Worm (Caenorhabditis elegans) whole organism, dauer: ENCODE measurements around the gene clec-142.

Experiments
- unc-62 ChIP-seq: sonication (generic microtip); optimal IDR thresholded peaks from 2 replicates; lab custom pipeline; 2017; ENCODE audit warnings: missing biosample characterization, missing genetic modification reagents, missing genetic modification characterization

clec-142 gene

DNA sequence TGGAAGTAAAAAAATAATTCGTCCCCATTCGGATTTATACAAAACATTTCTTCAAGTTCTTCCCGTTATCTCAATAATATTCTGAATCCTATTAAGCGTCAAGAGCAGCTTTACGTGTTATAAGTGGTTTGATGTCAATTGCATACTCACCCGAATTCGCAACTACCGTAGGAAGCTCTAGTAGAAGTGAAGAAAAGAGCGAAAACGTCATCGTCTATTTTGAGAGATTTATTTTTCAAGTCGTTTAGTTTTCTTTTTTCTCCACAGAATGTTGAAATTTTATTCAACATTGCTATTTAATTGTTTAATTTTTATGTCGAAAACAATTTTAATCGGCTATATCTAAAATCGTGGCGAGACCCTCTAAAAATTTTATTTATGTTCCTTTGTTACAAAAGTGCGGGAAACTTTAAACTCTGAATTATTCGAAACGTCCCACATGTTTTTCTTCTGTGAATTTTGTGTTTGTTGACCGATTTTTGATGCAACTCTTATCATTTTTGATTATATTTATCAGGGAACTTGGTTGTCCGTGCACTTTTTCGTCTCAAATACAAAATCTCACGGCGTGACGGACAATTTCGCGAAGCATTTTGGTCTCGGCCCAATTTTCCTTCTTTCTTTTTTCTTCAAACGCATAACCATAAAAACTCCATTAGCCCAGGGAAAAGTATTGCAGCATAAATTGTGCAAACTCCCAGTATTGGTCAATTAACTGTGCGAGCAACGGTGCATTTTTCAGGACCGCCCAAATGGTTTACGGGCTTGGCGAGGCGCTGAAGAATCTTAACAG, 8.4 kb upstream of the clec-142 start, which contains the start of gene tdc-1:
tdc-1 (plus strand) TSS at position 743 of the 793 bp plus-strand sequence.
- no peak for TF ChIP-seq unc-62 (GFP tag; lab: Kevin White, UChicago)

ce11 chrII:8273060-8273459, 5.4 kb upstream of the clec-142 start:
- no peak for TF ChIP-seq unc-62 (GFP tag; lab: Kevin White, UChicago)

- TF ChIP-seq unc-62 (GFP tag; lab: Kevin White, UChicago), result no peak
Measured at ce11 chrII:8276057-8276456, 2.4 kb upstream of the clec-142 start, which contains the start of the genes gei-14 and slc-25A32. Gene gei-14 (minus strand): TSS chrII:8276231. Gene slc-25A32 (plus strand): TSS chrII:8276298.

ce11 chrII:8283158-8283717, 4.8 kb downstream of the clec-142 start, which contains the start of the genes nst-1 and cct-4:
Gene nst-1 (minus strand): TSS chrII:8283208.
Gene cct-4 (plus strand): TSS chrII:8283667.
- TF ChIP-seq unc-62 (GFP tag; lab: Kevin White, UChicago), result no peak

DNA sequence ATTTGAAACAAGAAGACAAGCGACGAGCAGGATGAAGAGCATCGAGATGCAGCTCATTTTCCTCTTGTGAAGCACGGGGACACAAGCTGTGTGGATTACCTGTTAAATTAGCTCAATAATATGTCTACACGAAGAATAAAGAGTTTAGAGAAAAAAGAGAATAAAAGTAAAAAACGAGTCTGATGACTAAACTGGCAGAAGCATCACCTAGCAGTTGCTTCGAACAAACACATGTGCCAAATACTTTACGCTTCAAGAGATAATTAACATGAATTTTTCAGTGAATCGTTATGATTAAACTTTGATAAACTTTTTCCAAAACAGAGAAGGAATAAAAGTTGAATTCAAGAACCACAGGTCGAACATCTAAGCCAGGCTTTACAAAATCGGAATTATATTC, 16.8 kb downstream of the clec-142 start, which contains the start of gene nlp-55:
nlp-55 (minus strand) TSS at position 101 of the 400 bp plus-strand sequence.
- TF ChIP-seq unc-62 (GFP tag; lab: Kevin White, UChicago), result no peak

- no peak for TF ChIP-seq unc-62 (GFP tag; lab: Kevin White, UChicago)
Measured at ce11 chrII:8308314-8308713, 29.8 kb downstream of the clec-142 start.

DNA sequence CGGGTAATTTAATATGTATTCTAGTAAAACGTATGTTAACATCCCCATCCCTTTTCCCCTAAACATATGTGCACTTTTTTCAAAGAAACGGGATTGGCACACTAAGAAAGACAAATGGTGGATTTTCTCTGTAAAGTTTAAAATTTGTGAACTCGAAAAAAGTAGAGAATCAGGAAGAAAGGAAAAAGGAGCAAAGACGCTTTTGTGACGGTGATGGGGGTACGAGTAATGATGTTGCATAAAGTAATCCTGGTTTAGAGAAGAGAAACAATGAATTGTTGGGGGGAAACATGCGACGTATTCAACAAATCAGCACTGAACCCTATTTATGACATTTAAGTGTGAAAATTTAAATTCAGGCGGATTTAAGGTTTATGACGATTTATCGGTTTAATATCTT, 33.0 kb downstream of the clec-142 start:
- no peak for TF ChIP-seq unc-62 (GFP tag; lab: Kevin White, UChicago)

- TF ChIP-seq unc-62 (GFP tag; lab: Kevin White, UChicago), result no peak
Measured at ce11 chrII:8312012-8312411, 33.5 kb downstream of the clec-142 start.

DNA sequence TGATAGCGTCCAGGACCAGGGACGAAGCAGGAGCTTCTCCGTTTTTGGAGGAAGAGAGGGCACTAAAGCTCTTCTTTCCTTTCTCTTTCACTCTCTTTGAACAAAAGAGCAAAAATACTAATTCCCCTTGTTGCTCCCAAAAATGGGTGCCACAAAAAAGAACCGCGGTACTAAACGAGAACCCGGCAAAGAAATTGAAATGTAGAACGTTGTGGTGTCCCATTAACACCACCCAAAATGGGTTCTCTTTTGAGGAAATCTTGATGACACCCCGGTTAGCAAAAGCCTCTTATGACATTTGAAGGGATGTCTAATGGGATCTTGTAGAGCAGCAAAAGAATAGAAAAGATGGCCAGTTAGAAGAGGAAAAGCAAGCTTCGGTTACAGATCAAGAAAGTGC, 36.3 kb downstream of the clec-142 start:
- TF ChIP-seq unc-62 (GFP tag; lab: Kevin White, UChicago), result no peak

- TF ChIP-seq unc-62 (GFP tag; lab: Kevin White, UChicago), result no peak
Measured at ce11 chrII:8316701-8317100, 38.2 kb downstream of the clec-142 start.

- no peak for TF ChIP-seq unc-62 (GFP tag; lab: Kevin White, UChicago)
Measured at ce11 chrII:8321244-8321643, 42.8 kb downstream of the clec-142 start, which contains the start of gene shw-1. Gene shw-1 (minus strand): TSS chrII:8321471.

DNA sequence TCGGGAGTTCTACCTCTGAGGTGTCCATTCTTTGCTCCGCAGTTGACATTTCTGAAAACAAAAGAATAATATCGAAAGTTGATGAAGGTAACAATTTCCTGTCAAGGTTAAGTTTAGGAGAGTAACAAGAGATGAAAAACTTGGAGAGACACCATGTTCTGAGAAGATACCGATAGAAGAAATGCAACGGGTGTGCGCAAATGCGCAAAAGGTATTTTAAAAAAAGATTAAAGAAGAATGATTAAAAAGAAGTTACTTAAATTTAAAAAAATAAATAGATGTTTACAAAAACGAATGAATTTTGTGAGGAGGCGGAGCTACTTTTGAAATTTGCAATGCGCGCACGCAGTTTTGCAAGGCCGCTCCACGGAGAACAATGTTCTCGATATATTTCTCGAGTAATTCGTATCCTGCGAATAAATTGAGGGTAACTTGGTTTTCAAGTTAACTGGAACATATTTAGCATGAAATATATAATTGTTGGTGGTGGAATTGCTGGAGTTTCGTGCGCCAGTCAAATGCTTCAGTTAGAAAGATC, 46.6 kb downstream of the clec-142 start, which contains the start of the genes ran-3 and C26D10.3:
ran-3 (minus strand) TSS at position 51 of the 538 bp plus-strand sequence.
C26D10.3 (plus strand) TSS at position 385 of the 538 bp plus-strand sequence.
- TF ChIP-seq unc-62 (GFP tag; lab: Kevin White, UChicago), result no peak

DNA sequence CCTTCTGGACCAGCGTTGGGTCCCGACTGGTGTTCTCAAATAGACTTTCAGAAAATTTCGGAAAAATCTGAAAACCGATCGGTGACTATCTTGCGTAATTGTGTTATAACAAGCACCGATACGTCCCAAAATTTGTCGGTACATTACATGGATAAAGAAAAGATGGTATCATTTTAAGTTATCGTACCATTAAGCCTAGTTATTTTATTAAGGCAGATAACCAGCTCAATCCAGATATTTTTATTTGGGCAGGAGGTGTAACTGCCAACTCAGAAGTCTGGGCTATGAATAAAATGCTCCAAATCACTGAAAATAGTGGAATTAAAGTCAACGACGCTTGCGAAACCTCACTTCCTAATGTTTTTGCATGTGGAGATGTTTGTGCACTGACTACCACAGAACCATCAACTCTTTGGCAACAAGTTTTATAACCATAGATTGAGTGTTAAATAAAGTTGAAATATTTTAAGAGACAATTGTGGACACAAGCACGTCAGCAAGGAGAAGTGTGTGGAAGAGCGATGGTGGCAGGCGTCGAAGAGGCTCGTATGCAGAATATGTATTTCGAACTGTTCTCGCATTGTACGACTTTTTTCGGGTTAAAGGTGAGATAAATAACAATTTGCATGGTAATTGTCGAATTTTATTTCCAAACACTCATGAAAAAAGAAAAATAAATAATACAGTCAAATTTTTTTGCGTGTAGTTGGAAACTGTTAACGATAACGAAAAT, 47.9 kb downstream of the clec-142 start:
- no peak for TF ChIP-seq unc-62 (GFP tag; lab: Kevin White, UChicago)

ce11 chrII:8327450-8327849, 49.0 kb downstream of the clec-142 start:
- TF ChIP-seq unc-62 (GFP tag; lab: Kevin White, UChicago), result no peak

DNA sequence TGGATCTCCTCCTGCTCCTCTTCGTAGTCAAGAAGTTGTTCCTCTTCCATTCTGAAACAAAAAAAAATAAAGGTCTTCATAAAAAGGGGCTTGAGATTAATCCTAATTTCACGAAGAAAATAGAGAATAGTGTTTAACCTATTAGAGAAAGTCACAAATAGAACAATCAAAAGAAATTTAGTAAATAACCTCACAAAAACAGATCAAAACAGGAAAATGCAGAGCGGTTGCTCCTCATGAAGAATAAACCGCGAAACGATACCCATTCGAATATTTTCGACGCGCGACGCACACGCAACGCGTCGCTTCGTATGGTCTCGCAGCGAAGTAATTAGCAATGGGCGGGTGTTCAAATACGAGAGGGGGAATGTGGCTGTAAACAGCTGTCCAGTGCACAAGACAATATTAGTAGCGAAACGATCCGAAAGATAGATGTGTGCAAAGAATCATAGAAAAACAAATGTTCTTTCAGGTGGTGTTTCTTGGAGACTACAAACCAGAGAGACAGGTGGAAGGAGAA, 50.4 kb downstream of the clec-142 start, which contains the start of gene hel-1:
hel-1 (minus strand) TSS at position 51 of the 520 bp plus-strand sequence.
- TF ChIP-seq unc-62 (GFP tag; lab: Kevin White, UChicago), result no peak
